Worm (Caenorhabditis elegans) whole organism, early embryonic: ENCODE results near the gene F09E5.3.

Experiments
- F13C5.2 ChIP-seq: sonication (generic microtip); optimal IDR thresholded peaks from 2 replicates; lab custom pipeline; 2017; ENCODE audit warnings: mild to moderate bottlenecking, missing genetic modification characterization, inconsistent platforms, missing compliant biosample characterization
- ama-1 ChIP-seq: fragments of 150-350 bp; optimal IDR thresholded peaks from 2 replicates; lab custom pipeline; 2014
- ceh-13 ChIP-seq: fragments of 200-800 bp; sonication (Bioruptor generic); optimal IDR thresholded peaks from 2 replicates; lab custom pipeline; 2018; ENCODE audit warnings: mild to moderate bottlenecking, missing genetic modification characterization, missing compliant biosample characterization
- flt-1 ChIP-seq: fragments of 200-800 bp; sonication (Bioruptor generic); IDR thresholded peaks from 2 replicates; pipeline ENCODE4 v1.3.6; 2022; ENCODE audit warnings: missing genetic modification characterization, missing compliant biosample characterization
- hmbx-1 ChIP-seq: sonication (generic microtip); optimal IDR thresholded peaks from 2 replicates; lab custom pipeline; 2016; ENCODE audit warnings: mild to moderate bottlenecking, missing genetic modification characterization, missing compliant biosample characterization
- hmg-4 ChIP-seq: fragments of 200-800 bp; sonication (Bioruptor generic); optimal IDR thresholded peaks from 2 replicates; lab custom pipeline; 2018; ENCODE audit warnings: mild to moderate bottlenecking, missing genetic modification characterization, missing compliant biosample characterization
- pes-1 ChIP-seq: fragments of 200-800 bp; sonication (Bioruptor generic); IDR thresholded peaks from 2 replicates; pipeline ENCODE4 v1.3.6; 2022; ENCODE audit warnings: missing genetic modification reagents, missing genetic modification characterization, missing compliant biosample characterization
- tbx-11 ChIP-seq: fragments of 200-800 bp; sonication (Bioruptor generic); IDR thresholded peaks from 2 replicates; pipeline ENCODE4 v1.3.6; 2022; ENCODE audit warnings: missing genetic modification characterization, missing compliant biosample characterization
- tbx-37 ChIP-seq: fragments of 200-800 bp; sonication (Bioruptor generic); conservative IDR thresholded peaks from 2 replicates; pipeline ENCODE4 v1.3.6; 2022; ENCODE audit warnings: missing genetic modification reagents, missing genetic modification characterization, missing compliant biosample characterization

DNA sequence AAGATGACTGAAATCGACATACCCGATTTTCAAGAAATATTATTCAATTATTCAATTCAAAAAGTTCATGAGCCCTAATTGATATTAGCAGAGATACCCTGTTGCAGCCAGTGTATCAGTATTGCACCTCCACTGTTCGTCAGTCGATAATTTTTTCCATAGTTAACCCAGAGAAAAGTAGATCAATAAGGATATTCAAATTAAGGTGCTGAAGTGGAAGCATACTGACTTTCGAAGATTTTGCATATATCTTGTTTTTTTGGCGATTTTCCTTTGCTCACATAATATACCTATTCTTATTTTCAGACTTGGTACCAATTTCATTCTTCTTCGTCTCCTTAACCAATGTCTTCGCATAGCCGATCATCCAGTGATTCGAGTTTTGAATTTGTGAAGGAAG is 45.1 kb downstream of the F09E5.3 start, which contains the start of gene EEED8.15:
- TF ChIP-seq ceh-13 = no peak
- TF ChIP-seq pes-1 (GFP tag; lab: Robert Waterston, UW) = no peak
- no peak for TF ChIP-seq ama-1 (lab: Kevin White, UChicago)
- no peak for TF ChIP-seq flt-1
- no peak for TF ChIP-seq tbx-11 (GFP tag; lab: Robert Waterston, UW)
- TF ChIP-seq hmbx-1 (tag; lab: Kevin White, UChicago) = no peak
- no peak for TF ChIP-seq tbx-37 (GFP tag; lab: Robert Waterston, UW)
- TF ChIP-seq hmg-4 (GFP tag; lab: Kevin White, UChicago) = no peak
- TF ChIP-seq F13C5.2 (tag; lab: Kevin White, UChicago) = no peak
